Worm (Caenorhabditis elegans): ENCODE measurements around the gene rpc-25.

The rpc-25 gene

ce11 chrV:10185719-10186118 lies 20.7 kb downstream of the rpc-25 start, which contains the start of gene ZK856.18:
Gene ZK856.18 (minus strand): TSS chrV:10186007.
- TF ChIP-seq ztf-3 (GFP tag; optimal IDR thresholded peaks at IDR 0.05) (no peak), mel-28 (tag; optimal IDR thresholded peaks at IDR 0.05; ENCODE audit: borderline replicate concordance) (no peak), nfya-2 (GFP tag; IDR thresholded peaks at IDR 0.05) (no peak), madf-10 (tag; optimal IDR thresholded peaks at IDR 0.05) (no peak), D2030.7 (GFP tag; IDR thresholded peaks at IDR 0.05) (no peak), F39B2.1 (GFP tag; IDR thresholded peaks at IDR 0.05) (no peak), sea-2 (GFP tag; IDR thresholded peaks at IDR 0.05) (no peak), lsy-27 (tag; optimal IDR thresholded peaks at IDR 0.05; ENCODE audit: borderline replicate concordance, insufficient read depth) (no peak), somi-1 (GFP tag; optimal IDR thresholded peaks at IDR 0.05) (no peak), pha-4 (tag; optimal IDR thresholded peaks at IDR 0.05) (no peak), ceh-27 (GFP tag; optimal IDR thresholded peaks at IDR 0.05) (no peak)

- TF ChIP-seq egrh-3 (GFP tag; IDR thresholded peaks at IDR 0.05) (no peak), mcd-1 (GFP tag; IDR thresholded peaks at IDR 0.05) (no peak), rpc-1 (optimal IDR thresholded peaks at IDR 0.05) (no peak), rpc-1 (tag; optimal IDR thresholded peaks at IDR 0.05) (no peak), rcor-1 (GFP tag; IDR thresholded peaks at IDR 0.05) (no peak), ztf-6 (GFP tag; IDR thresholded peaks at IDR 0.05) (no peak), xnd-1 (tag; optimal IDR thresholded peaks at IDR 0.05) (no peak), Y67H2A.10 (GFP tag; conservative IDR thresholded peaks at IDR 0.05) (no peak), sea-2 (GFP tag; IDR thresholded peaks at IDR 0.05) (no peak), cebp-1 (GFP tag; IDR thresholded peaks at IDR 0.05) (no peak), cebp-1 (tag; optimal IDR thresholded peaks at IDR 0.05) (no peak), nhr-27 (tag; optimal IDR thresholded peaks at IDR 0.05) (no peak), F52B5.7 (tag; optimal IDR thresholded peaks at IDR 0.05) (no peak), ceh-79 (tag; optimal IDR thresholded peaks at IDR 0.05) (no peak), mxl-1 (tag; optimal IDR thresholded peaks at IDR 0.05) (no peak)
Observed at ce11 chrV:10183810-10184209, 22.6 kb downstream of the rpc-25 start.

ce11 chrV:10182984-10183383 lies 23.4 kb downstream of the rpc-25 start, which contains the start of gene ZK856.4:
Gene ZK856.4 (plus strand): TSS chrV:10183284.
- TF ChIP-seq tlf-1 (GFP tag; optimal IDR thresholded peaks at IDR 0.05) = no peak

ce11 chrV:10179235-10179634 lies 27.2 kb downstream of the rpc-25 start, which contains the start of gene cul-5:
Gene cul-5 (plus strand): TSS chrV:10179535.
- TF ChIP-seq madf-3 (GFP tag; IDR thresholded peaks at IDR 0.05) (no peak), nfya-1 (tag; optimal IDR thresholded peaks at IDR 0.05; ENCODE audit: borderline replicate concordance, insufficient read depth) (no peak), attf-5 (GFP tag; optimal IDR thresholded peaks at IDR 0.05) (no peak), lir-1 (GFP tag; conservative IDR thresholded peaks at IDR 0.05) (no peak)

- no peak for TF ChIP-seq dpl-1 (GFP tag; optimal IDR thresholded peaks at IDR 0.05)
- peak; percentile 56 for TF ChIP-seq ceh-27 (GFP tag; optimal IDR thresholded peaks at IDR 0.05)
- peak; percentile 44 for TF ChIP-seq attf-5 (GFP tag; optimal IDR thresholded peaks at IDR 0.05)
- peak; percentile 2 for TF ChIP-seq ZK185.1 (tag; optimal IDR thresholded peaks at IDR 0.05; ENCODE audit: poor library complexity, severe bottlenecking)
- TF ChIP-seq snpc-4 (GFP tag; optimal IDR thresholded peaks at IDR 0.05) = no peak
- peak in 2 of 4 experiments; percentile 14 to 23 for TF ChIP-seq snpc-4 (tag; optimal IDR thresholded peaks at IDR 0.05)
- peak; percentile 43 for TF ChIP-seq K12H6.12 (tag; optimal IDR thresholded peaks at IDR 0.05)
- TF ChIP-seq mcd-1 (GFP tag; IDR thresholded peaks at IDR 0.05) = peak; percentile 91
- no peak for TF ChIP-seq ekl-4 (GFP tag; IDR thresholded peaks at IDR 0.05)
- TF ChIP-seq gei-17 (GFP tag; optimal IDR thresholded peaks at IDR 0.05) = no peak
- TF ChIP-seq lin-40 (tag; optimal IDR thresholded peaks at IDR 0.05) = peak; percentile 31
- no peak for TF ChIP-seq B0261.1 (tag; optimal IDR thresholded peaks at IDR 0.05)
- peak in 1 of 2 experiments; percentile 6 for TF ChIP-seq let-607 (tag; optimal IDR thresholded peaks at IDR 0.05)
- TF ChIP-seq athp-1 (tag; optimal IDR thresholded peaks at IDR 0.05) = no peak
- TF ChIP-seq cebp-2 (GFP tag; IDR thresholded peaks at IDR 0.05) = no peak
- no peak for TF ChIP-seq B0019.2 (GFP tag; conservative IDR thresholded peaks at IDR 0.05)
- peak; percentile 91 for TF ChIP-seq ceh-100 (GFP tag; IDR thresholded peaks at IDR 0.05)
Observed at ce11 chrV:10178166-10178565, 28.2 kb downstream of the rpc-25 start.

Data from whole organism, young adult.